Fruit fly (Drosophila melanogaster) whole organism: Measurements from ENCODE around the gene CG4151.

Experiments used
- CG8478 ChIP-seq: fragments of >200 bp; optimal IDR thresholded peaks from 2 replicates; lab custom pipeline; 2018; ENCODE audit warnings: inconsistent platforms
- Dll ChIP-seq: fragments of >200 bp; optimal IDR thresholded peaks from 2 replicates; lab custom pipeline; 2017
- EcR ChIP-seq, 2 experiments: fragments of >200 bp; optimal IDR thresholded peaks; 2 replicates each; lab custom pipeline; 2017; ENCODE audit warnings: missing biosample characterization in 2 of 2, missing genetic modification characterization in 2 of 2, missing genetic modification reagents in 2 of 2
- pan ChIP-seq: fragments of >200 bp; optimal IDR thresholded peaks from 2 replicates; lab custom pipeline; 2017
- psq ChIP-seq: fragments of >200 bp; optimal IDR thresholded peaks from 2 replicates; lab custom pipeline; 2017
- usp ChIP-seq: fragments of >200 bp; optimal IDR thresholded peaks from 2 replicates; lab custom pipeline; 2017; ENCODE audit warnings: missing biosample characterization, missing genetic modification characterization, mixed read lengths

The CG4151 gene

DNA sequence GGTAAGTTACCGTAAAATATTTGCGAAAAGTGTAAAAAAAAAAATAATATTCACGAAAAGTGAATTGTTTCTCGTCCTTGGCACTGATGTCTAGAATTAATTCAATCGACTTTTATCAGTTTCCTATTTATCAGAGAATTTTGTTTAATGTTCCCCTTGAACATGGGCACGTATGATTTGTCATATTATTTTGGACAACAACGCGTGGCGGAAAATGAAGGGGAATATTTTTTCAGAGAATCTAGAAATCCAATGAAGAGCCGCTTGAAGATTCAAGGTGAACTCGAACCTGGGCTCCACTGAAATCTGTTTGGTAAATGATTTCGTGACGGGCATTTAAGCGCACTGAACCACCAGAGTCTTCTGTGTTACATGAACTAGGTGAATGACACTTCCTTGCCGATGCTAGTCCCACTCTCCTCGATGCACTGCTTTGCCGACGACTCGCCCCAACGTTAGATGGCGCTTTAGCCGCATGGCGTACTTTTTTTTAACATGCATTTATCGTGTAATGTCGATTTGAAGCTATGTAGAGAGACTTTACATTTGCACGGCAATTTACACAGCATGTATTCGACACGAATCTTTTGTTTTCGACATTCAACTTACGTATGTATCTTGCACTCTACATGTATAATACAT, 23.1 kb downstream of the CG4151 start:
- TF ChIP-seq usp (GFP tag; lab: Kevin White, UChicago) (no peak), Dll (lab: Kevin White, UChicago) (no peak), CG8478 (no peak), pan (lab: Kevin White, UChicago) (no peak), psq (lab: Kevin White, UChicago) (no peak), EcR (GFP tag; optimal IDR thresholded peaks at IDR 0.05; lab: Kevin White, UChicago) (no peak)
